Fruit fly (Drosophila melanogaster) whole organism, embryonic: ENCODE data around the gene CG14220.
A peak's percentile ranks its signal among the peaks of the same experiment; 100 is the strongest.

Source experiments
- Adf1 ChIP-seq: fragments of 200-800 bp; sonication (Bioruptor generic); IDR thresholded peaks from 2 replicates; pipeline ENCODE4 v1.3.6; 2022; ENCODE audit warnings: missing biosample characterization, missing genetic modification characterization
- BEAF-32 ChIP-seq: fragments of 200-800 bp; sonication (Bioruptor generic); optimal IDR thresholded peaks from 3 replicates; lab custom pipeline; 2017; ENCODE audit warnings: missing biosample characterization, missing genetic modification characterization, mild to moderate bottlenecking, moderate library complexity, missing genetic modification reagents
- BtbVII ChIP-seq: fragments of 200-800 bp; sonication (Bioruptor generic); optimal IDR thresholded peaks from 3 replicates; lab custom pipeline; 2017; ENCODE audit warnings: missing biosample characterization, mild to moderate bottlenecking, missing genetic modification characterization
- CG10274 ChIP-seq: fragments of 200-800 bp; sonication (Bioruptor generic); optimal IDR thresholded peaks from 3 replicates; lab custom pipeline; 2017; ENCODE audit warnings: missing biosample characterization, mild to moderate bottlenecking, missing genetic modification characterization
- CG10959 ChIP-seq: fragments of 200-800 bp; sonication (Bioruptor generic); IDR thresholded peaks from 2 replicates; pipeline ENCODE4 v1.3.6; 2022; ENCODE audit warnings: missing biosample characterization, missing genetic modification characterization
- CG11247 ChIP-seq: fragments of 200-800 bp; sonication (Bioruptor generic); IDR thresholded peaks from 2 replicates; pipeline ENCODE4 v1.3.6; 2022; ENCODE audit warnings: missing biosample characterization, missing genetic modification characterization
- CG12769 ChIP-seq: fragments of 200-800 bp; sonication (Bioruptor generic); optimal IDR thresholded peaks from 2 replicates; lab custom pipeline; 2019; ENCODE audit warnings: missing biosample characterization, mild to moderate bottlenecking, missing genetic modification characterization, moderate library complexity
- CG13296 ChIP-seq: fragments of 200-800 bp; sonication (Bioruptor generic); optimal IDR thresholded peaks from 3 replicates; lab custom pipeline; 2018; ENCODE audit warnings: missing biosample characterization, mild to moderate bottlenecking, missing genetic modification characterization
- CG15479 ChIP-seq: fragments of 200-800 bp; sonication (Bioruptor generic); optimal IDR thresholded peaks from 3 replicates; lab custom pipeline; 2019; ENCODE audit warnings: missing biosample characterization, mild to moderate bottlenecking, missing genetic modification characterization, moderate library complexity
- CG1602 ChIP-seq: fragments of 200-800 bp; sonication (Bioruptor generic); optimal IDR thresholded peaks from 3 replicates; lab custom pipeline; 2016; ENCODE audit warnings: missing biosample characterization, missing genetic modification characterization
- CG16779 ChIP-seq: fragments of 200-800 bp; sonication (Bioruptor generic); IDR thresholded peaks from 2 replicates; pipeline ENCODE4 v1.3.6; 2022; ENCODE audit warnings: missing biosample characterization, missing genetic modification characterization
- CG17359 ChIP-seq: fragments of 200-800 bp; sonication (Bioruptor generic); optimal IDR thresholded peaks from 3 replicates; lab custom pipeline; 2018; ENCODE audit warnings: missing biosample characterization, mild to moderate bottlenecking, missing genetic modification characterization, moderate library complexity
- CG17361 ChIP-seq: fragments of 200-800 bp; sonication (Bioruptor generic); IDR thresholded peaks from 3 replicates; pipeline ENCODE4 v1.3.6; 2022; ENCODE audit warnings: missing biosample characterization, missing genetic modification characterization
- CG2129 ChIP-seq: fragments of 200-800 bp; sonication (Bioruptor generic); IDR thresholded peaks from 2 replicates; pipeline ENCODE4 v1.3.6; 2022; ENCODE audit warnings: missing biosample characterization, missing genetic modification characterization; ENCODE audit not compliant: partially characterized antibody
- CG2875 ChIP-seq: fragments of 200-800 bp; sonication (Bioruptor generic); optimal IDR thresholded peaks from 2 replicates; lab custom pipeline; 2017; ENCODE audit warnings: missing biosample characterization, mild to moderate bottlenecking, missing genetic modification characterization, missing genetic modification reagents
- CG3065 ChIP-seq: fragments of 200-800 bp; sonication (Bioruptor generic); optimal IDR thresholded peaks from 2 replicates; lab custom pipeline; 2016; ENCODE audit warnings: missing biosample characterization, missing genetic modification characterization
- CG31224 ChIP-seq: fragments of 200-800 bp; sonication (Bioruptor generic); IDR thresholded peaks from 2 replicates; pipeline ENCODE4 v1.3.6; 2022; ENCODE audit warnings: missing biosample characterization, missing genetic modification characterization
- CG3847 ChIP-seq: fragments of 200-800 bp; sonication (Bioruptor generic); IDR thresholded peaks from 2 replicates; pipeline ENCODE4 v1.3.6; 2022; ENCODE audit warnings: missing biosample characterization, missing genetic modification characterization
- CG4282 ChIP-seq: fragments of 200-800 bp; sonication (Bioruptor generic); optimal IDR thresholded peaks from 2 replicates; lab custom pipeline; 2016; ENCODE audit warnings: missing biosample characterization, missing genetic modification characterization
- CG6683 ChIP-seq: fragments of 200-800 bp; sonication (Bioruptor generic); optimal IDR thresholded peaks from 2 replicates; lab custom pipeline; 2017; ENCODE audit warnings: missing biosample characterization, mild to moderate bottlenecking, missing genetic modification characterization, missing genetic modification reagents
- CG7271 ChIP-seq: fragments of 200-800 bp; sonication (Bioruptor generic); optimal IDR thresholded peaks from 2 replicates; lab custom pipeline; 2018; ENCODE audit warnings: missing biosample characterization, mild to moderate bottlenecking, missing genetic modification characterization, moderate library complexity
- CG7372 ChIP-seq: fragments of 200-800 bp; sonication (Bioruptor generic); IDR thresholded peaks from 2 replicates; pipeline ENCODE4 v1.3.6; 2022; ENCODE audit warnings: missing biosample characterization, missing genetic modification characterization
- CG7786 ChIP-seq: fragments of 200-800 bp; sonication (Bioruptor generic); optimal IDR thresholded peaks from 2 replicates; lab custom pipeline; 2016; ENCODE audit warnings: missing biosample characterization, missing genetic modification characterization
- CG9876 ChIP-seq: fragments of 200-800 bp; sonication (Bioruptor generic); optimal IDR thresholded peaks from 2 replicates; lab custom pipeline; 2016; ENCODE audit warnings: missing biosample characterization, missing genetic modification characterization
- Dip3 ChIP-seq: fragments of 200-800 bp; sonication (Bioruptor generic); optimal IDR thresholded peaks from 3 replicates; lab custom pipeline; 2016; ENCODE audit warnings: missing biosample characterization, missing genetic modification characterization
- E2f1 ChIP-seq: fragments of 200-800 bp; sonication (Bioruptor generic); IDR thresholded peaks from 2 replicates; pipeline ENCODE4 v1.3.6; 2022; ENCODE audit warnings: missing biosample characterization, missing genetic modification characterization
- E2f2 ChIP-seq: fragments of 200-800 bp; sonication (Bioruptor generic); IDR thresholded peaks from 2 replicates; pipeline ENCODE4 v1.3.6; 2022; ENCODE audit warnings: missing biosample characterization, missing genetic modification characterization
- Ets97D ChIP-seq: fragments of 200-800 bp; sonication (Bioruptor generic); optimal IDR thresholded peaks from 3 replicates; lab custom pipeline; 2016; ENCODE audit warnings: missing biosample characterization, missing genetic modification characterization
- Max ChIP-seq: fragments of 200-800 bp; sonication (Bioruptor generic); optimal IDR thresholded peaks from 2 replicates; lab custom pipeline; 2016; ENCODE audit warnings: missing biosample characterization, mild to moderate bottlenecking, missing genetic modification characterization
- Nf-YB ChIP-seq: fragments of 200-800 bp; sonication (Bioruptor generic); optimal IDR thresholded peaks from 3 replicates; lab custom pipeline; 2019; ENCODE audit warnings: missing biosample characterization, mild to moderate bottlenecking, missing genetic modification characterization, moderate library complexity
- Sin3A ChIP-seq: fragments of >200 bp; optimal IDR thresholded peaks from 2 replicates; lab custom pipeline; 2018
- Sox100B ChIP-seq: fragments of 200-800 bp; sonication (Bioruptor generic); optimal IDR thresholded peaks from 3 replicates; lab custom pipeline; 2018; ENCODE audit warnings: missing biosample characterization, mild to moderate bottlenecking, missing genetic modification characterization
- TFAM ChIP-seq: fragments of 200-800 bp; sonication (Bioruptor generic); optimal IDR thresholded peaks from 2 replicates; lab custom pipeline; 2017; ENCODE audit warnings: missing biosample characterization, missing genetic modification characterization, inconsistent platforms
- Xrp1 ChIP-seq: fragments of 200-800 bp; sonication (Bioruptor generic); IDR thresholded peaks from 2 replicates; pipeline ENCODE4 v1.3.6; 2022; ENCODE audit warnings: missing biosample characterization, missing genetic modification characterization
- ap ChIP-seq: fragments of 200-800 bp; sonication (Bioruptor generic); IDR thresholded peaks from 2 replicates; pipeline ENCODE4 v1.3.6; 2022; ENCODE audit warnings: missing biosample characterization, missing genetic modification characterization
- ase ChIP-seq: fragments of 200-800 bp; sonication (Bioruptor generic); IDR thresholded peaks from 3 replicates; pipeline ENCODE4 v1.3.6; 2022; ENCODE audit warnings: missing biosample characterization, missing genetic modification characterization
- bcd ChIP-seq: fragments of 200-800 bp; sonication (Bioruptor generic); optimal IDR thresholded peaks from 2 replicates; lab custom pipeline; 2017; ENCODE audit warnings: missing biosample characterization, mild to moderate bottlenecking, missing genetic modification characterization
- bowl ChIP-seq: fragments of 200-800 bp; sonication (Bioruptor generic); IDR thresholded peaks from 2 replicates; pipeline ENCODE4 v1.3.6; 2022; ENCODE audit warnings: missing biosample characterization, missing genetic modification characterization
- corto ChIP-seq: fragments of 200-800 bp; sonication (Bioruptor generic); optimal IDR thresholded peaks from 2 replicates; lab custom pipeline; 2016; ENCODE audit warnings: missing biosample characterization, mild to moderate bottlenecking, missing genetic modification characterization, moderate library complexity
- dm ChIP-seq: fragments of 200-800 bp; sonication (Bioruptor generic); optimal IDR thresholded peaks from 3 replicates; lab custom pipeline; 2016; ENCODE audit warnings: missing biosample characterization, missing genetic modification characterization
- ftz-f1 ChIP-seq: fragments of 200-800 bp; sonication (Bioruptor generic); optimal IDR thresholded peaks from 2 replicates; lab custom pipeline; 2016; ENCODE audit warnings: missing biosample characterization, missing genetic modification characterization
- gsb ChIP-seq: fragments of 200-800 bp; sonication (Bioruptor generic); IDR thresholded peaks from 2 replicates; pipeline ENCODE4 v1.3.6; 2022; ENCODE audit warnings: missing biosample characterization, missing genetic modification characterization
- jumu ChIP-seq: fragments of 200-800 bp; sonication (Bioruptor generic); optimal IDR thresholded peaks from 3 replicates; lab custom pipeline; 2016; ENCODE audit warnings: missing biosample characterization, missing genetic modification characterization
- knrl ChIP-seq: fragments of 200-800 bp; sonication (Bioruptor generic); IDR thresholded peaks from 3 replicates; pipeline ENCODE4 v1.3.6; 2022; ENCODE audit warnings: missing biosample characterization, missing genetic modification characterization; ENCODE audit not compliant: partially characterized antibody
- nerfin-2 ChIP-seq: fragments of 200-800 bp; sonication (Bioruptor generic); IDR thresholded peaks from 2 replicates; pipeline ENCODE4 v1.3.6; 2022; ENCODE audit warnings: missing biosample characterization, missing genetic modification characterization; ENCODE audit not compliant: partially characterized antibody
- nmo ChIP-seq: fragments of 200-800 bp; sonication (Bioruptor generic); optimal IDR thresholded peaks from 2 replicates; lab custom pipeline; 2018; ENCODE audit warnings: missing biosample characterization, mild to moderate bottlenecking, missing genetic modification characterization, moderate library complexity
- scrt ChIP-seq: fragments of 200-800 bp; sonication (Bioruptor generic); optimal IDR thresholded peaks from 2 replicates; lab custom pipeline; 2018; ENCODE audit warnings: missing biosample characterization, mild to moderate bottlenecking, missing genetic modification characterization, moderate library complexity
- sisA ChIP-seq: fragments of 200-800 bp; sonication (Bioruptor generic); IDR thresholded peaks from 2 replicates; pipeline ENCODE4 v1.3.6; 2022; ENCODE audit warnings: missing biosample characterization, missing genetic modification characterization
- slbo ChIP-seq: fragments of 200-800 bp; sonication (Bioruptor generic); IDR thresholded peaks from 2 replicates; pipeline ENCODE4 v1.3.6; 2022; ENCODE audit warnings: missing biosample characterization, missing genetic modification characterization
- so ChIP-seq: fragments of 200-800 bp; sonication (Bioruptor generic); IDR thresholded peaks from 3 replicates; pipeline ENCODE4 v1.3.6; 2022; ENCODE audit warnings: missing biosample characterization, missing genetic modification characterization
- wek ChIP-seq: fragments of 200-800 bp; sonication (Bioruptor generic); optimal IDR thresholded peaks from 3 replicates; lab custom pipeline; 2018; ENCODE audit warnings: missing biosample characterization, mild to moderate bottlenecking, missing genetic modification characterization, moderate library complexity
- zfh1 ChIP-seq: fragments of 200-800 bp; sonication (Bioruptor generic); IDR thresholded peaks from 3 replicates; pipeline ENCODE4 v1.3.6; 2022; ENCODE audit warnings: missing biosample characterization, missing genetic modification characterization

The CG14220 gene

DNA sequence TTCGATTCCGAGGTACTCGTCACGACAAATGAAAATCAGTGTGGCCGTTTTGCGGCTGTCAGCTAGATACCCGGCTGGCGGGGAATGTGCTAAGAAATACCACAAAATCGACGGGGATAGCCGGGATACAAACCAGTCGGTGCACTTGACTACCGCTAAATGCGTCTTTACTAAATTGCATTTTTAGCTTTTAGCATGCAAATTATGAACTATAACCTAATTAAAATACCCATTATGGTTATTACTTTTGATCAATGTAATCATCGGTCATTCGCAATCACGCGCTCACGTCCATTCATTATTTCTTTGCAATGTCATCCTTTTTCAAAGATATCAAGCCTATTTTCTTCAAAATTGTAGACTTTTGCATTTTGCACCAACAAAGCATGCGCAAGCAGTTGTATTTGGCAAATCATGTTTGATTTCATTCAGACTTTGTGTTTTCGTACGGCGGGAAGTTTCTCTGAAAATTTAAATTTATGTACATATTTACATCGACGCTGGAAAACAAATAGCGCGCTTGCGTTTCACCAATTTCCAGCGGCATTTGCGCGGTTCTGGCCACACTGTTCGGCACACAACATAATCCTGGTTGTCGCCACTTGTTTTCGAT is 36.8 kb upstream of the CG14220 start, which contains the start of gene Rcd-1 (continued):
- TF ChIP-seq TFAM (GFP tag; lab: Kevin White, UChicago) (no peak), so (no peak), CG2129 (GFP tag; lab: Robert Waterston, UW) (no peak), corto (no peak), E2f1 (GFP tag; lab: Robert Waterston, UW) (no peak), CG9876 (GFP tag; lab: Kevin White, UChicago) (no peak), Max (GFP tag; lab: Kevin White, UChicago) (no peak), CG3847 (GFP tag; lab: Robert Waterston, UW) (peak; percentile 15; the same call in 1 of the 2 replicates), CG10274 (GFP tag; lab: Kevin White, UChicago) (no peak), zfh1 (no peak), slbo (peak; percentile 22; the same call in 1 of the 2 replicates), CG3065 (GFP tag; lab: Kevin White, UChicago) (no peak), Dip3 (no peak), BEAF-32 (peak; percentile 58), Adf1 (GFP tag; lab: Robert Waterston, UW) (no peak), knrl (GFP tag; lab: Robert Waterston, UW) (no peak; the same call in 2 of the 3 replicates), CG31224 (GFP tag; lab: Robert Waterston, UW) (no peak), CG2875 (GFP tag; lab: Kevin White, UChicago) (no peak), jumu (GFP tag; lab: Kevin White, UChicago) (no peak), ftz-f1 (GFP tag; lab: Kevin White, UChicago) (no peak), CG16779 (GFP tag; lab: Robert Waterston, UW) (no peak), CG6683 (GFP tag; lab: Kevin White, UChicago) (no peak), BtbVII (GFP tag; lab: Kevin White, UChicago) (no peak), CG11247 (GFP tag; lab: Robert Waterston, UW) (no peak), CG10959 (GFP tag; lab: Robert Waterston, UW) (no peak), Sin3A (peak; percentile 87), nerfin-2 (no peak), ap (GFP tag; lab: Robert Waterston, UW) (no peak), ase (no peak), CG1602 (no peak), nmo (GFP tag; lab: Kevin White, UChicago) (no peak), CG13296 (GFP tag; lab: Kevin White, UChicago) (no peak), CG7786 (no peak), E2f2 (GFP tag; lab: Robert Waterston, UW) (peak; percentile 57), Sox100B (GFP tag; lab: Kevin White, UChicago) (no peak), scrt (GFP tag; lab: Kevin White, UChicago) (no peak), bowl (GFP tag; lab: Robert Waterston, UW) (no peak), CG15479 (no peak), dm (GFP tag; lab: Kevin White, UChicago) (no peak), bcd (GFP tag; lab: Kevin White, UChicago) (no peak), Ets97D (GFP tag; lab: Kevin White, UChicago) (peak; percentile 37), wek (GFP tag; lab: Kevin White, UChicago) (no peak), gsb (GFP tag; lab: Robert Waterston, UW) (no peak), CG17359 (tag; lab: Kevin White, UChicago) (no peak), sisA (no peak), CG4282 (GFP tag; lab: Kevin White, UChicago) (no peak), Xrp1 (GFP tag; lab: Robert Waterston, UW) (no peak), CG17361 (no peak), CG12769 (tag; lab: Kevin White, UChicago) (no peak), CG7271 (no peak), CG7372 (GFP tag; lab: Robert Waterston, UW) (no peak), Nf-YB (GFP tag; lab: Kevin White, UChicago) (no peak)
